Worm (Caenorhabditis elegans): Measurements from ENCODE around the gene snn-1.

DNA sequence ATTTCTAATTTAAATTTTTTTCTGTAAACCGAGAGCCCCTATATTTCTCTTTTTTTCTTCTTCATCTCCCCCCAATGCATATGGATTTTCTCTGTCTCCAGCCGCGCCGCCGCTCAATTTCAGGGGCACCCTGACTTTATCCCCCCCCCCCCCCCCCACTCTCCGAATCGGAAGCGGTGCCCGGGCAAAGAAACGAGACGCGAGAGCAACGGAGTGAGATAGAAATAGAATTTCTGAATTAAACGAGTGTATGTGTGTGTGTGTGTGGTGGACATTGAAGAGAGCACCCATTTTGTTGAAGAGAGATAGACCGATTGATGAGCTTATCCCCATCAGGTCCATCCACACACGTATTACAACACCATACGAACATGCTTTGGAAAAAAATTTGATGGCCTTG lies 10.9 kb upstream of the snn-1 start:
- no peak for TF ChIP-seq skn-1 (tag; optimal IDR thresholded peaks at IDR 0.05)
- no peak for TF ChIP-seq dpl-1 (GFP tag; optimal IDR thresholded peaks at IDR 0.05)
- TF ChIP-seq nhr-6 (tag; optimal IDR thresholded peaks at IDR 0.05): no peak
- TF ChIP-seq lin-1 (GFP tag; IDR thresholded peaks at IDR 0.05): no peak
- no peak for TF ChIP-seq lin-13 (GFP tag; optimal IDR thresholded peaks at IDR 0.05)
- TF ChIP-seq ceh-62 (tag; optimal IDR thresholded peaks at IDR 0.05): no peak
- no peak for TF ChIP-seq gei-8 (GFP tag; optimal IDR thresholded peaks at IDR 0.05)
- no peak for TF ChIP-seq lin-29 (GFP tag; IDR thresholded peaks at IDR 0.05)
- TF ChIP-seq mes-2 (tag; optimal IDR thresholded peaks at IDR 0.05; ENCODE audit: poor library complexity, severe bottlenecking): no peak
